Worm (Caenorhabditis elegans) whole organism, midembryonic: Measurements from ENCODE around the gene fce-2.

Experiments used
- T22C8.4 ChIP-seq: fragments of 200-800 bp; sonication (Bioruptor generic); IDR thresholded peaks from 2 replicates; pipeline ENCODE4 v1.3.6; 2022; ENCODE audit warnings: missing genetic modification characterization, missing compliant biosample characterization
- cog-1 ChIP-seq: sonication (generic microtip); optimal IDR thresholded peaks from 2 replicates; lab custom pipeline; 2016; ENCODE audit warnings: missing genetic modification characterization, missing compliant biosample characterization
- flt-1 ChIP-seq: fragments of 200-800 bp; sonication (Bioruptor generic); IDR thresholded peaks from 2 replicates; pipeline ENCODE4 v1.3.6; 2022; ENCODE audit warnings: missing genetic modification characterization, missing compliant biosample characterization
- klf-2 ChIP-seq: fragments of 200-800 bp; sonication (Bioruptor generic); conservative IDR thresholded peaks from 2 replicates; pipeline ENCODE4 v1.3.6; 2022; ENCODE audit warnings: missing genetic modification reagents, missing genetic modification characterization, missing compliant biosample characterization
- med-1 ChIP-seq: sonication (generic microtip); optimal IDR thresholded peaks from 2 replicates; lab custom pipeline; 2017; ENCODE audit warnings: missing genetic modification characterization, mild to moderate bottlenecking, missing compliant biosample characterization, antibody characterized with exemption, missing genetic modification reagents; ENCODE audit not compliant: insufficient read depth
- ref-1 ChIP-seq: fragments of 200-800 bp; sonication (Bioruptor generic); conservative IDR thresholded peaks from 2 replicates; pipeline ENCODE4 v1.3.6; 2022; ENCODE audit warnings: missing genetic modification reagents, missing genetic modification characterization, missing compliant biosample characterization
- tab-1 ChIP-seq: fragments of 200-800 bp; sonication (Bioruptor generic); IDR thresholded peaks from 2 replicates; pipeline ENCODE4 v1.3.6; 2022; ENCODE audit warnings: missing genetic modification characterization, missing compliant biosample characterization
- ztf-23 ChIP-seq: fragments of 200-800 bp; sonication (Bioruptor generic); IDR thresholded peaks from 2 replicates; pipeline ENCODE4 v1.3.6; 2022; ENCODE audit warnings: missing genetic modification reagents, missing genetic modification characterization, missing compliant biosample characterization
- ztf-29 ChIP-seq: fragments of 200-800 bp; sonication (Bioruptor generic); IDR thresholded peaks from 2 replicates; pipeline ENCODE4 v1.3.6; 2022; ENCODE audit warnings: missing genetic modification reagents, missing genetic modification characterization, missing compliant biosample characterization

Gene fce-2

ce11 chrV:20419643-20420042 is 5.5 kb upstream of the fce-2 start:
- TF ChIP-seq ref-1 (GFP tag; lab: Robert Waterston, UW) (no peak), cog-1 (tag; lab: Kevin White, UChicago) (no peak), ztf-29 (GFP tag; lab: Robert Waterston, UW) (no peak), klf-2 (GFP tag; lab: Robert Waterston, UW) (no peak)

- TF ChIP-seq ref-1 (GFP tag; lab: Robert Waterston, UW) (no peak), klf-2 (GFP tag; lab: Robert Waterston, UW) (no peak), flt-1 (GFP tag; lab: Robert Waterston, UW) (no peak), T22C8.4 (GFP tag; lab: Robert Waterston, UW) (no peak), cog-1 (tag; lab: Kevin White, UChicago) (no peak), ztf-23 (GFP tag; lab: Robert Waterston, UW) (no peak), med-1 (GFP tag; lab: Kevin White, UChicago) (no peak), ztf-29 (GFP tag; lab: Robert Waterston, UW) (no peak), tab-1 (GFP tag; lab: Robert Waterston, UW) (no peak)
Observed at ce11 chrV:20422738-20423137, 2.4 kb upstream of the fce-2 start.

- TF ChIP-seq ref-1 (GFP tag; lab: Robert Waterston, UW) (no peak), klf-2 (GFP tag; lab: Robert Waterston, UW) (no peak), ztf-29 (GFP tag; lab: Robert Waterston, UW) (no peak), flt-1 (GFP tag; lab: Robert Waterston, UW) (no peak), T22C8.4 (GFP tag; lab: Robert Waterston, UW) (no peak), tab-1 (GFP tag; lab: Robert Waterston, UW) (no peak), cog-1 (tag; lab: Kevin White, UChicago) (no peak), med-1 (GFP tag; lab: Kevin White, UChicago) (no peak), ztf-23 (GFP tag; lab: Robert Waterston, UW) (no peak)
Observed at ce11 chrV:20423428-20423827, 1.7 kb upstream of the fce-2 start.

DNA sequence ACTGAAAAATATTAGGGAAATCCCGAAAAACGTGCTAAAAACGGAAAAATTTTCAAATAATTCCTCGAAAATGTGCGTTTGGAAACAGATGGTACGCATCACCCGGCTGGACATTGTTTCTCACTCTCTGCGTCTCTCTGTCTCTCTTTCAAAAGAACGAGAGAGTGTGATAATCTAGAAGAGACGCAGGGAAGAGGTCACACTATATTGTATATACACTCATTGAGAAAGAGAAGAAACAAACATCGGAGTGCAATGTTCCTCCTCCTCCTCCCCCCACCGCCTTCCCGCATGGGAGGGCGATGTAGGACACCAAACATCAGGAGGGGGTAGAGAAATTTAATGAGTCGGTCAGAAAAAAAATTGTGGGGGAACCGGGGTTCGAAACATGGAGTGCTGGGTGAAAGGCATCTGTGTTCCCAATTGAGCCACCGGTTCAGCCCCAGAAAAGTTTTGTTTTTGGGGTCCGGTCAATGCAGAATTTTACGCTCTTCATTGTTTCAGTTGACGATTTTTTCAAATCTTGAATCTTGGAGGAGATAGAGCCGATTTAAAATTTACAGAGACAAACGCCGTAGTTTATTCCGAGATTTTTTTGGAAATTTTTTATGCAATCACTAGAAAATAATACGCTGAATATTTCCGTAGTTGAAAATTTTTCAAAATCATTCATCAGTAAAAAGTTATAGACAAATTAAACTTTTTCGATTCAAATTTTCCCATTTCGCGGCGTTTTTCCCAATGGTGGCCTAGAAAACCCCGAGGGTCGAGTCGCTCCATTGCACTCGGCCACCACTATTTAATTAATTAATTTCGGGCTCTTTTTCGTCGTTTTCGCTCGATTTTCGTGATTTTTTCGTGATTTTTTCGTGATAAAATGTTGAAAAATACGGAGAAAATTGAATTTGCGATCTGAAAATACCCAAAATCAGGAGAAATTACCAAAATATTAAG is 595 bp upstream of the fce-2 start:
- TF ChIP-seq ztf-23 (GFP tag; lab: Robert Waterston, UW) (0 out of 2 replicates have a peak, but pooled peaks have one; percentile 36), T22C8.4 (GFP tag; lab: Robert Waterston, UW) (no peak), tab-1 (GFP tag; lab: Robert Waterston, UW) (no peak), ztf-29 (GFP tag; lab: Robert Waterston, UW) (no peak), cog-1 (tag; lab: Kevin White, UChicago) (peak; percentile 94), ref-1 (GFP tag; lab: Robert Waterston, UW) (no peak), med-1 (GFP tag; lab: Kevin White, UChicago) (no peak), flt-1 (GFP tag; lab: Robert Waterston, UW) (peak; percentile 45; the same call in 1 of the 2 replicates)

DNA sequence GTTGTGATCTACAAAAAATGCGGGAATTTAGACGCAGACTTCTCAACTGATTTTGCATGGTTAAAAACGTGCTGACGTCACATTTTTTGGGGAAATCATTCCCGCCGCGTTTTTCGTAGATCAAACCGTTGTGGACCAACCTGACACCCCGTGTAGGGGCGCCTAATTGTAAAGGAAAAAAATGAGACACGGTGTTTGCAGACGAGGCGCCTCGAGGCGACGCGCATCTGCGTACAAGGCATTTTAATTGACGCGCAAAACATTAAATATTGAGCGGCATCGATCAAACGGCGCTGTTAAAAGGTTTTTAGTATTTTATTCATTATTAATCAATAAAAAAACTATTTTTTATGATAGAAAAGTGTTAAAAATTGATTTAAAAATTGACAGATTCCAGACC is 6.3 kb downstream of the fce-2 start:
- TF ChIP-seq tab-1 (GFP tag; lab: Robert Waterston, UW): 0 out of 2 replicates have a peak, but pooled peaks have one; percentile 37

DNA sequence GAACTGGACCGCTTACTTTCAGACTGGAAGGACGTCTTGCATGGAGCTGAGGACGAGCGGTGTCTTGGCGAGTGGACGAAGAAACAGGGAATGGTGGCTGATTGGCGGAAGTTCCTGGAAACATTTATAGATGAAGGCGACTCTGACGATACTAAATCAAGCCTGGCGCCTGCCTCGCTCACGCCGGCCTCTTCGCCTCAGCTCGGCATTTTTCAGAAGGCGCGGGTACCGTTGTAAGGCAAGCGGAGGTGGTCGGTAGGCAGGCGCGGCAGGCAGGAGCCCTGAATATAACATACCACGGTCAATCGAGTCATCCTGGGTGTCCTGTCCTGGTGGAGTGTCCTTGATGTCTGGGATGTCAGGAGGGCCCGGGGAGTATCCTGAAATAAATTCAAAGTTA is 20.8 kb downstream of the fce-2 start:
- TF ChIP-seq flt-1 (GFP tag; lab: Robert Waterston, UW): no peak
- TF ChIP-seq T22C8.4 (GFP tag; lab: Robert Waterston, UW): no peak
- no peak for TF ChIP-seq klf-2 (GFP tag; lab: Robert Waterston, UW)
- no peak for TF ChIP-seq ref-1 (GFP tag; lab: Robert Waterston, UW)
- TF ChIP-seq ztf-29 (GFP tag; lab: Robert Waterston, UW): no peak
- no peak for TF ChIP-seq med-1 (GFP tag; lab: Kevin White, UChicago)
- no peak for TF ChIP-seq cog-1 (tag; lab: Kevin White, UChicago)
- no peak for TF ChIP-seq tab-1 (GFP tag; lab: Robert Waterston, UW)
- no peak for TF ChIP-seq ztf-23 (GFP tag; lab: Robert Waterston, UW)

DNA sequence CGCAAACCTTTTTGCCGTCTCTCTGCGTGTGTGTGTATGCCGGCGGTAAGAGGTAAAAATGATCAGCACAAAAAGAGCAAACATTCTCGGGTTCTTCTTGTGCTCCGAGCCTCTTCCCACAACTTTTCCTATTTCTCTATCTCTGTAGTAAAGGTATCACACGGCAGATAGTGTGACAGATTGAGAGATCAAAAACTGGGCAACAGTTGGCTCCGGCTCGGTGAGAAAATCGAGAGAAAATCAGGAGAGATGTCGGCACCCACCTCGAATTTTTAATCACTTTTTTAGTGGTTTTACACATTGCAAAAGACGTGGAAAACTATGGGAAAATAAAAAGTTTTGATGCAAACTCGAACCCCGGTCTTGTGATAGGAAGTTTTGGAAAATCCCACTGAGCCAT is 26.7 kb downstream of the fce-2 start:
- TF ChIP-seq klf-2 (GFP tag; lab: Robert Waterston, UW): no peak
- TF ChIP-seq T22C8.4 (GFP tag; lab: Robert Waterston, UW): no peak
- TF ChIP-seq cog-1 (tag; lab: Kevin White, UChicago): no peak
- TF ChIP-seq med-1 (GFP tag; lab: Kevin White, UChicago): no peak
- no peak for TF ChIP-seq ref-1 (GFP tag; lab: Robert Waterston, UW)
- TF ChIP-seq ztf-29 (GFP tag; lab: Robert Waterston, UW): no peak
- TF ChIP-seq ztf-23 (GFP tag; lab: Robert Waterston, UW): no peak
- TF ChIP-seq flt-1 (GFP tag; lab: Robert Waterston, UW): no peak
- TF ChIP-seq tab-1 (GFP tag; lab: Robert Waterston, UW): no peak

DNA sequence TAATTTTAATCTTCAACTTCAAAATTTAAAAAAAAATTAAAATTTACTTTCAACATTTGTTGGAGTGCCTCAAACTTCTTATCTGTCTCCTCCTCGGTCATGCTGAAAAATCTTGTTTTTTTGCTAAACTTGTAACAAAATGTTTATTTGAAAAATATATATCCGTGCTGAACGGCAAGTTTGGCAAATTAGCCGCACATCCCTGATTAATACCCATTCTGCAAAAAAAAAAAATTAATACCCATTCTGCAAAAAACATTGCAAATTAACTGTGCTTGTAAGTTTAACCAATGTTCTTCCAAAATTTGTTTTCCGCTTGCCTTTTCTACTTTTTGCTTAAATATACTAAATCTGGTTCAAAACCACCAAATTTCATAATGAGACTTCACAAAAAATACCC is 28.0 kb downstream of the fce-2 start, which contains the start of gene F48F5.6:
Gene F48F5.6, minus strand, starts transcription at position 101 of the 400 bp plus-strand sequence.
- no peak for TF ChIP-seq T22C8.4 (GFP tag; lab: Robert Waterston, UW)
- no peak for TF ChIP-seq cog-1 (tag; lab: Kevin White, UChicago)
- no peak for TF ChIP-seq ztf-23 (GFP tag; lab: Robert Waterston, UW)
- no peak for TF ChIP-seq klf-2 (GFP tag; lab: Robert Waterston, UW)
- no peak for TF ChIP-seq flt-1 (GFP tag; lab: Robert Waterston, UW)
- TF ChIP-seq med-1 (GFP tag; lab: Kevin White, UChicago): no peak
- no peak for TF ChIP-seq ref-1 (GFP tag; lab: Robert Waterston, UW)
- TF ChIP-seq tab-1 (GFP tag; lab: Robert Waterston, UW): no peak
- TF ChIP-seq ztf-29 (GFP tag; lab: Robert Waterston, UW): no peak
